Worm (Caenorhabditis elegans) whole organism, L4 larva: ENCODE measurements around the gene F26F12.2.

Experiments
- ama-1 ChIP-seq: fragments of 150-350 bp; optimal IDR thresholded peaks from 2 replicates; lab custom pipeline; 2014; ENCODE audit warnings: inconsistent platforms, mixed read lengths
- ceh-32 ChIP-seq: sonication (generic microtip); optimal IDR thresholded peaks from 2 replicates; lab custom pipeline; 2016; ENCODE audit warnings: mild to moderate bottlenecking, missing genetic modification characterization, missing compliant biosample characterization; ENCODE audit not compliant: poor library complexity
- fkh-10 ChIP-seq: fragments of 150-350 bp; optimal IDR thresholded peaks from 2 replicates; lab custom pipeline; 2014; ENCODE audit warnings: missing biosample characterization, missing genetic modification reagents, missing genetic modification characterization
- jun-1 ChIP-seq: fragments of 150-350 bp; optimal IDR thresholded peaks from 2 replicates; lab custom pipeline; 2014; ENCODE audit warnings: missing biosample characterization, missing genetic modification reagents, missing genetic modification characterization
- lin-15B ChIP-seq: fragments of 150-350 bp; sonication (generic microtip); optimal IDR thresholded peaks from 3 replicates; lab custom pipeline; 2014; ENCODE audit warnings: missing biosample characterization, missing genetic modification characterization
- madf-9 ChIP-seq: fragments of 200-800 bp; sonication (Bioruptor generic); conservative IDR thresholded peaks from 2 replicates; pipeline ENCODE4 v1.3.6; 2022; ENCODE audit warnings: missing genetic modification reagents, missing genetic modification characterization, missing compliant biosample characterization
- mxl-3 ChIP-seq: fragments of 200-800 bp; sonication (Bioruptor generic); optimal IDR thresholded peaks from 2 replicates; lab custom pipeline; 2018; ENCODE audit warnings: mild to moderate bottlenecking, missing genetic modification characterization, missing compliant biosample characterization
- nhr-237 ChIP-seq: sonication (generic microtip); optimal IDR thresholded peaks from 2 replicates; lab custom pipeline; 2017; ENCODE audit warnings: missing biosample characterization, missing genetic modification characterization
- nhr-76 ChIP-seq: fragments of 150-350 bp; optimal IDR thresholded peaks from 2 replicates; lab custom pipeline; 2014; ENCODE audit warnings: missing biosample characterization, missing genetic modification characterization
- pha-4 ChIP-seq, 2 experiments: fragments of 150-350 bp in 1 of 2; fragments of 200-800 bp in 1 of 2; sonication (Bioruptor generic) in 1 of 2; IDR thresholded peaks in 1 of 2; optimal IDR thresholded peaks in 1 of 2; 2 replicates each; pipeline versions ENCODE4 v1.3.6 to Lab custom; 2014 to 2022; ENCODE audit warnings: missing genetic modification characterization in 2 of 2, missing genetic modification reagents in 2 of 2, missing biosample characterization in 1 of 2, missing compliant biosample characterization in 1 of 2
- pqm-1 ChIP-seq: sonication (generic microtip); optimal IDR thresholded peaks from 2 replicates; lab custom pipeline; 2017; ENCODE audit warnings: missing biosample characterization, missing genetic modification characterization
- zag-1 ChIP-seq: fragments of 150-350 bp; optimal IDR thresholded peaks from 2 replicates; lab custom pipeline; 2014; ENCODE audit warnings: missing biosample characterization, missing genetic modification characterization
- ztf-11 ChIP-seq: fragments of 150-350 bp; optimal IDR thresholded peaks from 2 replicates; lab custom pipeline; 2014; ENCODE audit warnings: missing biosample characterization, missing genetic modification characterization

DNA sequence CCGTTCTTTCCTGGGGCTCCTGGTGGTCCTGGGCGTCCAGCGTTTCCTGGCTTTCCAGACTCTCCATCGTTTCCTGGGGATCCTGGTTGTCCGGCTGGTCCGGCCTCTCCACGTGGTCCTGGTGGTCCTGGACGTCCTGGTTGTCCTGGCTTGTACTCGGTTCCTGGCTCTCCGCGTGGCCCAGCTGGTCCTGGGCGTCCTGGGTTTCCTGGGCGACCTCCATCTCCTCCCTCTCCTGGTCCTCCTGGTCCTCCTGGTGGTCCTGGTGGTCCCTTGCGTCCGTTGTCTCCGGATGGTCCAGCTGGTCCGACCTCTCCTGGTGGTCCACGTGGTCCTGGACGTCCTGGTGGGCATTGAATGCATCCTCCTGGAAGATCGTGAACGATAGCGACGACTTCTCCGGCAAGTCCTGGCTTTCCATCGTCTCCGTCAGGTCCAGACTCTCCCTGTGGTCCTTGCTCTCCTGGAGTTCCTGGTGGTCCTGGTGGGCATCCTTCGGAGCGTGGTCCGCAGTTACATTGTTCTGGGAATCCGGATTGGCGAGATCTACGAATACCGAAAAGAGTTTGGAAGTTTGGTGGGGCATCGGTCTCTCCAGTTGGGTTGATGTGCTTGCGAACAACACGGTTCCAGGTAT is 2.3 kb downstream of the F26F12.2 start:
- TF ChIP-seq fkh-10 (GFP tag; lab: Kevin White, UChicago) (no peak), lin-15B (tag; lab: Kevin White, UChicago) (no peak), jun-1 (tag; lab: Kevin White, UChicago) (no peak), nhr-237 (no peak), mxl-3 (peak; percentile 43), pha-4 (GFP tag; IDR thresholded peaks at IDR 0.05; lab: Robert Waterston, UW) (0 out of 2 replicates have a peak, but pooled peaks have one; percentile 10), pha-4 (tag; optimal IDR thresholded peaks at IDR 0.05; lab: Kevin White, UChicago) (no peak), zag-1 (tag; lab: Kevin White, UChicago) (no peak), madf-9 (GFP tag; lab: Robert Waterston, UW) (no peak), nhr-76 (no peak), ztf-11 (no peak), pqm-1 (tag; lab: Kevin White, UChicago) (no peak), ama-1 (lab: Kevin White, UChicago) (no peak), ceh-32 (tag; lab: Kevin White, UChicago) (no peak)
